Worm (Caenorhabditis elegans): Measurements from ENCODE around the gene K11H12.5.

ce11 chrIV:719351-719750, 43.0 kb downstream of the K11H12.5 start, which contains the start of gene Y55F3C.10:
- no peak for TF ChIP-seq mep-1 (tag; optimal IDR thresholded peaks at IDR 0.05)
- no peak for TF ChIP-seq drap-1 (GFP tag; optimal IDR thresholded peaks at IDR 0.05)
- TF ChIP-seq lsy-2 (tag; optimal IDR thresholded peaks at IDR 0.05) = no peak
- no peak for TF ChIP-seq elt-3 (tag; optimal IDR thresholded peaks at IDR 0.05)

All from whole organism, mixed stage, embryonic.